Worm (Caenorhabditis elegans): ENCODE data around the gene B0285.6.
A peak's percentile ranks its signal among the peaks of the same experiment; 100 is the strongest.

The B0285.6 gene

DNA sequence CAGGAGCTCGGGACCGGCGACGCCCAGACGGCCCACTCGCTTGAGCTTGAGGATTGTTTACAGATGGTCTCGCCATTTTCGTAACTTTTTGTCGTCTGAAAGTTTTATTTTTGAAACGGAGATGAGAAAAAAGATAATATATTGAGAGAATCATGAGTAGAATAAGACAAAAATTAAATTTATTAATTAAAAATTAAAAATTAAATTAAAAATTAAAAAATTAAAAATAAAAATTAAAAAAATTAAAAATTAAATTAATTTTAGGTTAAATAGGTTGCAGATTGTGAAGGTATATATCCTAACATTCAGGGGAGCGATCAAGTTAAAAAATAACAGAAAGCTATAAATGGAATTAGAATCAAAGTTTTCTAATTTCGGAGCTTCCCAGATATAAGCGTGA is 29.8 kb downstream of the B0285.6 start, which contains the start of gene B0284.3:
Gene B0284.3 (minus strand): TSS at position 101 of the 400 bp plus-strand sequence.
- TF ChIP-seq lsy-2 (tag; optimal IDR thresholded peaks at IDR 0.05) (no peak), saeg-2 (GFP tag; IDR thresholded peaks at IDR 0.05) (no peak), nhr-237 (tag; optimal IDR thresholded peaks at IDR 0.05) (no peak), D1046.2 (GFP tag; IDR thresholded peaks at IDR 0.05) (no peak), ceh-44 (GFP tag; IDR thresholded peaks at IDR 0.05) (no peak), zag-1 (tag; optimal IDR thresholded peaks at IDR 0.05) (no peak), madf-5 (GFP tag; IDR thresholded peaks at IDR 0.05) (no peak), Y5F2A.4 (GFP tag; optimal IDR thresholded peaks at IDR 0.05) (no peak), F49E8.2 (tag; optimal IDR thresholded peaks at IDR 0.05; ENCODE audit: borderline replicate concordance) (no peak), dpl-1 (GFP tag; optimal IDR thresholded peaks at IDR 0.05) (no peak), unc-130 (GFP tag; optimal IDR thresholded peaks at IDR 0.05) (no peak)

DNA sequence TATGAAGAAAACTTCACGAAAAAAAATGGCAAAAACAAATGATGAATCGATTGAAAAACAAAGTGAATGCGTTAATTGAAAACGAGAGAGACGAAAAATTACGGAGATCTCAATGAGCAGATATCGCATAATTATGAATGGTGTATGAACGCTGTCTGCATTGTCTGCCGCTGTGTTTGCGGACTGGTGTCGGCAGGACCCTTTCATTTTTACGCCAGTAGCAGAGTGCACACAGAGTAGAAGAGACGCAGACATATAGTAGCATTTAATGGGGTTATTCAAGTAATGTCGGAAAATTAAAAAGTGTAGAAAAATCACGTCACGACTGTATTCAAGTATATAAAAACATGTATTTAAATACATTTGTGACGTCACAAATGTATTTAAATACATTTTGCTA is 30.9 kb downstream of the B0285.6 start:
- peak; percentile 65 for TF ChIP-seq mes-2 (tag; optimal IDR thresholded peaks at IDR 0.05; ENCODE audit: poor library complexity, severe bottlenecking)
- no peak for TF ChIP-seq gei-8 (GFP tag; optimal IDR thresholded peaks at IDR 0.05)

DNA sequence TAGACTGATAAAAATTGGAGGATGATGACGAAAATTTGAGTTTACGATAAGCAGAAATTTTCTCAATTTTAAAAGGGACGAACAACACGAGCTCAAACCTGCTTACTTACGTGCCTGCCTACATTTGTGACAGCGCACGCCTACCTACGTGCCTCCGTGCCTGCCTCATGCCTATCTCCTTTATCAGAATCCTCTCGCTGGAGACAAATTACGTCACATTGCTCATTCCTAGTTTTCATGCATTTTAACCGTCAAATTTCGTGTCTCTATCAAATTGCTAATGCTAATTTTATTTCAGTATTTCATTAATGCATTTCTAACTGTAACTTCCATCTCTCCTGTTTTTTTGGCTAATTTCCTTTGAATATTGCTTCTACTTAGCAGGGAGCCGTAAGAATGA is 31.4 kb downstream of the B0285.6 start, which contains the start of gene pals-27:
Gene pals-27 (plus strand): TSS at position 301 of the 400 bp plus-strand sequence.
- TF ChIP-seq zfp-3 (GFP tag; conservative IDR thresholded peaks at IDR 0.05) (no peak), lin-13 (GFP tag; optimal IDR thresholded peaks at IDR 0.05) (no peak), ceh-28 (tag; optimal IDR thresholded peaks at IDR 0.05) (no peak), lin-38 (GFP tag; IDR thresholded peaks at IDR 0.05) (no peak), mxl-2 (GFP tag; conservative IDR thresholded peaks at IDR 0.05) (no peak), fkh-10 (GFP tag; optimal IDR thresholded peaks at IDR 0.05) (no peak), nhr-10 (tag; optimal IDR thresholded peaks at IDR 0.05) (no peak), aha-1 (tag) (no peak)

DNA sequence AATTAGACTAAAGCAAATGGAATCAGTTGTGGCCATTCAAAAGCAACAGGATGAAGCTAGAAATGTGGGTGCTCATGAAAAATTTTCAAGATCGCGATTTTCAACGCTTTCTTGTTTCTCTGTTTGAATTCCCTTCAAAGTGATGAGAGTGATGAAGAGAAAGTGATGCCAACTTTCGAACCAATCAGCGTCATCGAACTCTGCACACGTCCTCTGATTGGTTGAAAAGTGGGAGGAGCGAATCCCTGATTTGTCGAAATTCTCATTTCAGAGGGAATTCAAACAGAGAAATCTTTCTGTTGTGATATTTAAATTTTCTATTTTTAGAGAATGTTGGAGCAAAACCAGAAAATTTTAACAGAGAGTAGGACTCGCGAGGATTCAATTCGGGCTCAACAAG is 32.2 kb downstream of the B0285.6 start:
- TF ChIP-seq aha-1 (tag): peak; percentile 87
- TF ChIP-seq pqm-1 (tag; optimal IDR thresholded peaks at IDR 0.05): no peak
- no peak for TF ChIP-seq nhr-25 (tag; optimal IDR thresholded peaks at IDR 0.05; ENCODE audit: borderline replicate concordance, insufficient read depth)
- TF ChIP-seq daf-16 (GFP tag; optimal IDR thresholded peaks at IDR 0.05): no peak
- no peak for TF ChIP-seq daf-16 (tag; optimal IDR thresholded peaks at IDR 0.05)
- no peak for TF ChIP-seq zip-2 (tag; optimal IDR thresholded peaks at IDR 0.05)

DNA sequence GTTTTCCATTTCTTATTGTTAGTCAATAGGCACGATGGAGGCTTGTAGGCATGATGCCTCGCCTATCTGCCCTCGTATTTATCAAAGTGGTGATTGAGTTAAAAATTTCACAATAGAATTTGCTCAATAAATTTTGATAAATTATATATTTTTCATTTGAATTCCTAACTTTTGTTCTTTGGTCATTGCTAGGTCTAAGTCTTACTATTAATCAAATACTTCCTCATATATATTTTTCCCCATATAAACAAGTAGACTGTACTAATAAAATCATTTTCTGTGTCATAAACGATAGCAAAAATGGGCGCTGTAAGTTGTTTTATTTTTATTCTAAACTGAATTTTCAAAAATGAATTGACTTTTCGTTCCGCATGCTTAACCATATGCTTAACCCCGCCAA is 34.6 kb downstream of the B0285.6 start, which contains the start of gene pals-28:
Gene pals-28 (plus strand): TSS at position 301 of the 400 bp plus-strand sequence.
- TF ChIP-seq lin-29 (GFP tag; IDR thresholded peaks at IDR 0.05) (no peak), jun-1 (tag; optimal IDR thresholded peaks at IDR 0.05) (no peak), lir-3 (tag; optimal IDR thresholded peaks at IDR 0.05) (no peak), dve-1 (tag; optimal IDR thresholded peaks at IDR 0.05; ENCODE audit: insufficient read depth) (no peak), F37D6.2 (tag; optimal IDR thresholded peaks at IDR 0.05) (no peak), ZK337.2 (GFP tag; IDR thresholded peaks at IDR 0.05) (no peak), mdl-1 (tag; optimal IDR thresholded peaks at IDR 0.05) (no peak), Y5F2A.4 (GFP tag; optimal IDR thresholded peaks at IDR 0.05) (no peak), hlh-11 (tag; optimal IDR thresholded peaks at IDR 0.05) (no peak), fkh-10 (GFP tag; optimal IDR thresholded peaks at IDR 0.05) (no peak), nhr-28 (tag; optimal IDR thresholded peaks at IDR 0.05) (no peak), madf-9 (GFP tag; conservative IDR thresholded peaks at IDR 0.05) (no peak), mes-2 (tag; optimal IDR thresholded peaks at IDR 0.05; ENCODE audit: poor library complexity, severe bottlenecking) (no peak), ceh-44 (GFP tag; IDR thresholded peaks at IDR 0.05) (no peak), Y105C5A.15 (GFP tag; IDR thresholded peaks at IDR 0.05) (no peak)

All from whole organism, L4 larva.